Worm (Caenorhabditis elegans): ENCODE results near the gene emg-1.

Gene emg-1

ce11 chrIII:10632590-10633402 lies 16.5 kb upstream of the emg-1 start, which contains the start of gene Y39A1A.10:
Gene Y39A1A.10, plus strand, starts transcription at chrIII:10632728.
- TF ChIP-seq unc-62 (GFP tag; optimal IDR thresholded peaks at IDR 0.05): no peak

ce11 chrIII:10633403-10633674 lies 16.0 kb upstream of the emg-1 start, which contains the start of gene Y39A1A.9:
Gene Y39A1A.9, minus strand, starts transcription at chrIII:10633501.
- no peak for TF ChIP-seq unc-62 (GFP tag; optimal IDR thresholded peaks at IDR 0.05)

ce11 chrIII:10634034-10634433 lies 15.3 kb upstream of the emg-1 start:
- no peak for TF ChIP-seq unc-62 (GFP tag; optimal IDR thresholded peaks at IDR 0.05)

ce11 chrIII:10634576-10634975 lies 14.7 kb upstream of the emg-1 start:
- no peak for TF ChIP-seq unc-62 (GFP tag; optimal IDR thresholded peaks at IDR 0.05)

- no peak for TF ChIP-seq unc-62 (GFP tag; optimal IDR thresholded peaks at IDR 0.05)
These were observed 12.8 kb upstream of the emg-1 start for ce11 chrIII:10636493-10637031.

ce11 chrIII:10637933-10638332 lies 11.4 kb upstream of the emg-1 start:
- TF ChIP-seq unc-62 (GFP tag; optimal IDR thresholded peaks at IDR 0.05): no peak

- TF ChIP-seq unc-62 (GFP tag; optimal IDR thresholded peaks at IDR 0.05): no peak
These were observed 10.8 kb upstream of the emg-1 start, which contains the start of gene Y39A1A.27 for ce11 chrIII:10638339-10639021. Gene Y39A1A.27, plus strand, starts transcription at chrIII:10638971.

ce11 chrIII:10642781-10643180 lies 6.5 kb upstream of the emg-1 start, which contains the start of the genes dhs-11 and orc-1:
Gene dhs-11, minus strand, starts transcription at chrIII:10642865.
Gene orc-1, plus strand, starts transcription at chrIII:10643129.
- TF ChIP-seq unc-62 (GFP tag; optimal IDR thresholded peaks at IDR 0.05): no peak

ce11 chrIII:10646094-10646493 lies 3.2 kb upstream of the emg-1 start, which contains the start of gene orc-4:
Gene orc-4, plus strand, starts transcription at chrIII:10646170.
- no peak for TF ChIP-seq unc-62 (GFP tag; optimal IDR thresholded peaks at IDR 0.05)

ce11 chrIII:10651634-10652033 lies 2.3 kb downstream of the emg-1 start:
- TF ChIP-seq unc-62 (GFP tag; optimal IDR thresholded peaks at IDR 0.05): no peak

- no peak for TF ChIP-seq unc-62 (GFP tag; optimal IDR thresholded peaks at IDR 0.05)
These were observed 3.5 kb downstream of the emg-1 start for ce11 chrIII:10652833-10653232.

- TF ChIP-seq unc-62 (GFP tag; optimal IDR thresholded peaks at IDR 0.05): no peak
These were observed 4.2 kb downstream of the emg-1 start for ce11 chrIII:10653479-10653878.

ce11 chrIII:10654718-10655117 lies 5.4 kb downstream of the emg-1 start, which contains the start of gene cnt-2:
Gene cnt-2, plus strand, starts transcription at chrIII:10655018.
- TF ChIP-seq unc-62 (GFP tag; optimal IDR thresholded peaks at IDR 0.05): no peak

ce11 chrIII:10656069-10656468 lies 6.8 kb downstream of the emg-1 start:
- TF ChIP-seq unc-62 (GFP tag; optimal IDR thresholded peaks at IDR 0.05): no peak

- no peak for TF ChIP-seq unc-62 (GFP tag; optimal IDR thresholded peaks at IDR 0.05)
These were observed 8.3 kb downstream of the emg-1 start for ce11 chrIII:10657661-10658060.

- no peak for TF ChIP-seq unc-62 (GFP tag; optimal IDR thresholded peaks at IDR 0.05)
These were observed 9.1 kb downstream of the emg-1 start for ce11 chrIII:10658394-10658793.

- no peak for TF ChIP-seq unc-62 (GFP tag; optimal IDR thresholded peaks at IDR 0.05)
These were observed 12.0 kb downstream of the emg-1 start for ce11 chrIII:10661292-10661691.
